Worm (Caenorhabditis elegans): ENCODE results near the gene lgc-12.

DNA sequence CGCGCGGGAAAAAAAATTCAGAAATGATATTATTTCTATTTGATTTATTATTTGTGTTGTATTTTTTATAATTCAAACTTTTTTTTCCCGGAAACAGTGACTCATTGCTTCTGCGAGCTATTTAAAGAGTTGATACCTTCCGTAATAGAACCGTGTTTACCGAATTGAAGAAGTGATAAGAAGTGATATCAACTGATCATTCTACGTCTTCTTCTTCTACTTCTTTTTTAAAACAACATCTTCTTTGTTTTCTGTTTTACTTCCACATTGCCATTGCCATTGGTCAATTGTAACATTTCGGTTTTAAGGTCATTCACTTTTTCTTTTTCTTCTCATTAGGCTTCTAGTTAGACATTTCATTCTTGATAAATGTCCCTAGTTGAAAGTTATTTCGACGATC, 4.1 kb downstream of the lgc-12 start, which contains the start of gene ttr-32:
- no peak for TF ChIP-seq dpff-1 (tag; optimal IDR thresholded peaks at IDR 0.05)
- no peak for TF ChIP-seq pha-4 (tag; optimal IDR thresholded peaks at IDR 0.05)
- TF ChIP-seq ama-1 (optimal IDR thresholded peaks at IDR 0.05), result no peak
- TF ChIP-seq ama-1 (GFP tag; optimal IDR thresholded peaks at IDR 0.05), result no peak
- no peak for TF ChIP-seq F39B2.1 (GFP tag; IDR thresholded peaks at IDR 0.05)
- no peak for TF ChIP-seq unc-62 (GFP tag; optimal IDR thresholded peaks at IDR 0.05)
